Fruit fly (Drosophila melanogaster): Measurements from ENCODE around the gene CG7289.
A peak's percentile ranks its signal among the peaks of the same experiment; 100 is the strongest.

CG7289 gene

DNA sequence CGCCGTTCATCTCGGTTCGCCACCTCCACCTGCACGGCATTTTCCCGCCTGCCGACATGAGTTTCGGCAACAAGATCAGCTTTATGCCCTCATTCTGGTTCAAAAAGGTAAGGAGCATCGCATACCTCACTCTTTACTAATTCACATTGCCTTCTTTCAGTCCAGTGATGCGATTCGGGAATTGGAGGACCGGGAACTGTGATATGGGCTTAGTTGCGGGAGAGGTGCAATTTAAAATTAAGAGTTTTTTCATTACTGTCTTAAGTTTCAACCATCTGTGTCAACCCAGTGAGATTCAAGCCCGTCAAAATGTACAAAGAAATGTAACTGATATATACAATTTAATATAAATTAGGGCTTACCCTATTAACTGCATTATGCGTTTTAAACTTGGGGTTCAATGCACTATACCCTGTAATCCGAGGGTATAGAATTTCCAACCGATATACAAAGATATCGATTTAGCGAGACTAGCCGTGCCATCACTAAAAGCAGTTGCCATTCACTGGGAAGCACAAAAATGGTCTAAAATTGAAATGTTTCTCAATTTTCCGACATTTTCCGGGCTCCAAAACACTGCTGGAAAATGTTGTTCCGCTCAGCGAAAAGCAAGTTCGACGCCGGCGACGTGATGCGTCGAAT, at the start of gene CG7289:
Gene CG7289 (plus strand): TSS at position 492 of the 642 bp plus-strand sequence.
- peak; percentile 24 for TF ChIP-seq CG17801 (GFP tag; optimal IDR thresholded peaks at IDR 0.05; ENCODE audit: partially characterized antibody)

dm6 chr2L:1938004-1938403, 44.0 kb upstream of the CG7289 start:
- no peak for TF ChIP-seq CG17801 (GFP tag; optimal IDR thresholded peaks at IDR 0.05; ENCODE audit: partially characterized antibody)

DNA sequence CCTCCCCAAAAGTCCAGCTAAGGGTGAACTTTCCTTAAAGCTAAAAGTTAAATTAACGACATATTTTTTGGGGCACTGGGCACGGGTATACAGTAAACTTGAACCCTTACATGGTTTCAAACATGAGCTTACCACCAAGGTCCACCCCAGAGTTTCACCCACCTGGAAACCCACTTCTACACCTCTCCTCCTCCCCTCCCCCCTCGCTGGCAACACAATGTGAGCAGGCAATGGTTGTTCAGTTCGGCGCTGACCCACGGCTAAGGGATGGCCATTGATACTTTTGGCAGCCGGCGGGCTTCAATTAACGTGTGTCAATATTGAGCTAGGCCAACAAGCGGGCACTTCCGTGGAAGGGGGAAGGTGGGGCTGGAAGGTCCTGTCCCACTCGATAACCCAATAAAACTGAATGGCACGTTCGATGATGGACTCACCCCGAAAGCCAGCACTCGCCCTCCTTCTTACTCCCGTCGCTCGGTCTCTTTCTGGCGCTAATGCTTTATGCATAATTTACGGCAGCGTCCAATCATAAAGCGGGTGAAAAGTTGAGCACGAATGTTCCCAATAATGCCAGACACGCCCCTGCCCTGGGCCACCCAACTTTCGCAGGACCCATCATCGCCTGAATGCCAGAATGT, 37.4 kb upstream of the CG7289 start:
- TF ChIP-seq CG17801 (GFP tag; optimal IDR thresholded peaks at IDR 0.05; ENCODE audit: partially characterized antibody): no peak

- no peak for TF ChIP-seq CG17801 (GFP tag; optimal IDR thresholded peaks at IDR 0.05; ENCODE audit: partially characterized antibody)
Observed at dm6 chr2L:1945609-1946008, 36.4 kb upstream of the CG7289 start, which contains the start of gene CG15357. Gene CG15357 (minus strand): TSS chr2L:1945709.

dm6 chr2L:1946628-1947027, 35.4 kb upstream of the CG7289 start, which contains the start of gene CG33673:
Gene CG33673 (minus strand): TSS chr2L:1946728.
- TF ChIP-seq CG17801 (GFP tag; optimal IDR thresholded peaks at IDR 0.05; ENCODE audit: partially characterized antibody): no peak

DNA sequence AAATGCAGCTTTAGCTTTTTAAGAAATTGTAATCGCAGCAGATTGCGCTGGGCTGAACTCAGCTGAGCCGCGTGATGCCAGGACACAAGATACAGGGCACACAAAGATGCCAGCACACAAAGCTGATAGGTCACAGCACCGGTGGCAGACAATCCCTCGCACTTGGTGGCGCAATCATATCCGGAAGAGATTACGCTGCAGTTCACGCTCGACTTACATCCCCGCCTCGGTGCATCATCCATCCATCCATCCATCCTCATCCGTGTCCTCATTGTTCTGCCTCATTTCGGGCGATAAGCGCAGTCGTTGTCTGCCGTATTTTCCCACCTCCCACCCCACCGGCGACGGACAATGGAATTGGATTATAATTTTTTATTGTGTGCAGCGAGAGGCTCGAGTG, 34.1 kb upstream of the CG7289 start:
- TF ChIP-seq CG17801 (GFP tag; optimal IDR thresholded peaks at IDR 0.05; ENCODE audit: partially characterized antibody): no peak

DNA sequence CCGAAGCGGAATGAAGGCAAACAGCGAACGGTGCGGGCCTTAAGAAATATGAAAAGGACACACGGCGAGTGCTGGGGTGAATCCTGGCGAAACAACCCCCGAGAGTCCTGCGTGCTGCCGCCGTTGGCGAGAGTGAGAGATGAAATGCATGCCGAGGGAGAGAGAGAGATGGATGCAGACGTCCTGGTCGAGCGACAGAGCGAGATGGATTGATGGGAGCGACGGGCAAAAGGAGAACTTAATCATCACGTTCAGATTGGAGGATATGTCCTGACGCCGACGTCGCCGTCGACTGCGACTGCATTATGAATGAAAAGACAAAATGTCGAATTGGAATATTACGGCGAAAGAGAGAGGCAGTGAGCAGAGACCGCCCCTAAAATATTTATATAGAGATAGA, 27.5 kb upstream of the CG7289 start:
- TF ChIP-seq CG17801 (GFP tag; optimal IDR thresholded peaks at IDR 0.05; ENCODE audit: partially characterized antibody): no peak

- TF ChIP-seq CG17801 (GFP tag; optimal IDR thresholded peaks at IDR 0.05; ENCODE audit: partially characterized antibody): no peak
Observed at dm6 chr2L:1959420-1959819, 22.6 kb upstream of the CG7289 start.

dm6 chr2L:1960056-1960455, 22.0 kb upstream of the CG7289 start:
- TF ChIP-seq CG17801 (GFP tag; optimal IDR thresholded peaks at IDR 0.05; ENCODE audit: partially characterized antibody): no peak

DNA sequence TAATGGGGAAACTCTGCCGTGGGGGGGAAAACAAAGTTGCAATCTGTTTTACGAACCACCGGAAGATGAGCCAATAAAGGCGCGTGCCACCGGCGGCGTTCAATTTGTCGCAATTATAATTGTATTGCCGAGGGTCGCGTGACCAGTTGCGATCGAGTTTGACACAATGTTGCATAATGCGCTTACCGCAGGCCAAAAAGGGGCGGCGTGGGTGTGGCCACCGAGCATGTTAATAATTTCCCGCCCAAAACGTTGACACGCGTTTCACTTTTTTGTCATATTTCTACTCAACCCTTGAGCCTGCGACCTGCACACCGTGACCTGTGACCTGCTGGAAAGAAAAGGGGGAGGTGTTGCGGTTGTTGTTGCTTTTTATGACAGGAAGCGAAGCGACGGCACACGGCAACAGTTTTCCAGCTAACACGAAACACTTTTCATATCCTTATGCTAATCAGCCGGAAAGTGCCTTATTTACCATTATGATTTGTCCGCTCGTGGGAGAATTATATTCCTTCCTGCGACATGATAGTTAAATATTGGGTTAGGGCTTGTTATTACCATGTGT, 20.0 kb upstream of the CG7289 start:
- no peak for TF ChIP-seq CG17801 (GFP tag; optimal IDR thresholded peaks at IDR 0.05; ENCODE audit: partially characterized antibody)

DNA sequence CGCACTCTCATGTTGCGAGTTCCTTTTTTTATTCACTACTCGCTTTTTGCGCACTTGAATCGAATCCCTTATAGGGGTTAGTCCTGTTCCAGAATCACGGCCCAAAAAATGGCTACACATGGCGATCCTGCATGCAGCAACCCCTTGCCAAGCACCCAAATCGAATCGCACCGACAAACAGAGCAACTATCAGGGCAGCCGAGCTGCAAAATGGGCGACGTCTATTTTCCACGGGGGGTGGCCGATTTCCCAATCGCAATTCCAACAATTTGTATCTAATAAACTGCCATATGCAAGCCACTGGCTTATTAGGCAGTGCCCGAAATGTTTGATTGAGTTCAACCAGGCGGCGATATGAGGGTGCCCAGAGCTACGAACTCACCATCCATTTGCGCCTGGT, 14.7 kb upstream of the CG7289 start:
- TF ChIP-seq CG17801 (GFP tag; optimal IDR thresholded peaks at IDR 0.05; ENCODE audit: partially characterized antibody): no peak

dm6 chr2L:1967861-1968260, 14.2 kb upstream of the CG7289 start:
- TF ChIP-seq CG17801 (GFP tag; optimal IDR thresholded peaks at IDR 0.05; ENCODE audit: partially characterized antibody): no peak

DNA sequence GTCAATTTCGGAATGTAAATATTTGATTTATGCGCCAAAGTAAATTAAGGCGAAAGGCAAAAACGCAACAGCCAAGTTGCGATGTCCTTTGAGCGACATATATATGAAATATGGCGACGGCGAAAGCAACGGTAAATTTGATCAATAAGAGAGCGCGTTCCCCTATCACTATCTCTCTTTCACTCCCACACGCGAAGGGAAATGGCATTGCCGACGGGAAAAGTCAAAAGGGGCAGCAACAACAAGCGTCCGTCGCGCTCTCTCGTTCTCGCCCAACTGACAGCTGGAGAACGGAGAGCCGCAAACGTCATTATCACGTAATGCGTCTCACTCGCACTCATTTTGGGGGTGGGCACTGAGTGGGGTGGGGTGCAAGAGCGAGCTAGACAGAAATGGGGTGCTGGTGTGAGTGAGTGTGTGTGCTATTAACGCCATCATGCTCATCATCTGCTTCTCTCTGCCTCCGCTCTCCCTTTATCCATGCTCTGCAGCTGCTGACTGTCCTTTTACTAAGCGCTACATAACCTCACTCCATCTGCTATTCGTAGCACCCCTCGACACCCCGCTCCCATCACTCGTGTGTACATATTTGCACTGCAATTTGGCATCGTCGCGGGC, 11.6 kb upstream of the CG7289 start, which contains the start of gene erm:
Gene erm (minus strand): TSS at position 51 of the 618 bp plus-strand sequence.
- no peak for TF ChIP-seq CG17801 (GFP tag; optimal IDR thresholded peaks at IDR 0.05; ENCODE audit: partially characterized antibody)

DNA sequence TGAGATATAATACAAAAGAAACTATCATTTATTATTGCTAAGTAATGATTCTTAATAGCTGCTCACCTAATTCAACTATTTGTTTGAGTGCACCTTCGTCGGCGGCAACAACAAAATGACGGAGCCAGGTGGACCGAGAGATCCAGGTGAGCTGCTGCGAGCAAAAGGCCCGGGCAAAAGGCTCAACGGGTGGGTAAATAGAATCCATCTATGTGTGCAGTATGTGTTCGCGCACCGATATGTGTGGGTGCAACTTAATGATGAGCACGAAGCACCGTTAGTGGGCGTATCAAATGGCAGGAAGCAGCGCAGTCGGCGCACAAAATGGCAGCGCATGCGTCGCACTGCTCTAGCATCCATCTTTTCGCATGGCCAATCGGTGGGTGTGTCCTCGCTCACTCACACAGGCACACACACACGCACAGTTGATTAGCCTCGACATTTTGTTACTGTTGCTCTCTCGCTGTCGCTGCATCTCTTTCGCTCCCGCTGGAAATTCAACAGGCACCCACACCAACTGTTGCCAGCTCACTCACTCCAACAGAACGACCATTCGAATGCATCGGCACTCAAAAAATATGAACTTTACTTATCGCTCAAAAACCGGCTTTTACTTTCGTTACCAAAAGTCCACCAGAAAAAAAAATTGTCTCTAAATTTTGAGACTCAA, 9.4 kb upstream of the CG7289 start:
- no peak for TF ChIP-seq CG17801 (GFP tag; optimal IDR thresholded peaks at IDR 0.05; ENCODE audit: partially characterized antibody)

DNA sequence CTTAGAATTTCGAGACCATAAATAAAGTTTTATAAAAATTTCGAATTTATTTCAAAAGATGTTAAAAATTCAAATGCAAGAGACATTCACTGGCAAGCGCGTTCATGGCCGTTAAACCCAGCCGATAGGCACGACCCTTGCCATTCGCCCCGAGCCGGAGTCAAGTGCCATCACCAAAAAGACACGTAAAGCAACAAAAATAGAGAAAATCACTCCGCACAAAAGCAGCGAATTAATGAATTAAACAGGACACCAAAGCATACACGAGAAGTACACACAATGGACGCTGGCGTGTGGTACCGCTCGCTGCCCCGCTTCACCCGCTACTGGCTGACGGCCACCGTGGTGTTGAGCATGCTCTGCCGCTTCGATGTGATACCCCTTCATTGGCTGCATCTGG, 8.1 kb upstream of the CG7289 start, which contains the start of gene Der-1:
Gene Der-1 (plus strand): TSS at position 1 of the 400 bp plus-strand sequence.
- no peak for TF ChIP-seq CG17801 (GFP tag; optimal IDR thresholded peaks at IDR 0.05; ENCODE audit: partially characterized antibody)

Data from ovary, adult (tissue).